Worm (Caenorhabditis elegans): ENCODE results near the gene K02F3.9.

DNA sequence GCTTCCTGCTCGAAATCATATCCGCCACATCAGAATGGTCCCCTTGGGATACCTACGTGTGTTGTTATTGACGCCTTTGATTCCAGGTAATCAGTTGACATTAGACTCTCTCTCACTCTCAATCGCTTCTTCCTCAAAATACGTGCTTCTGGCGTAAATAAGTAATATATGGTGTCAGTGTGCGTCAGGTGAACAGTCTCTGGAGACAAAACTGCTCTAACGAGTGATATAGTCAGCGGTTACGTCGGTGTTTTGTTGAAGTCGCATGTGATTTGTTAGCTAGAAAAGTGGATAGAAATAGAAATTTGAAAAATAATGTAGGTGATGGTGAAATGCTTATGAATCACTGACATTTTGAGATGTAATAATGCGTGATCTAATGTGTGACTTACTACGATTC is 39.1 kb downstream of the K02F3.9 start:
- no peak for TF ChIP-seq ceh-63 (GFP tag; optimal IDR thresholded peaks at IDR 0.05)
- TF ChIP-seq mab-9 (GFP tag; IDR thresholded peaks at IDR 0.05): no peak
- TF ChIP-seq mdl-1 (tag; optimal IDR thresholded peaks at IDR 0.05): no peak
- no peak for TF ChIP-seq pag-3 (tag; optimal IDR thresholded peaks at IDR 0.05; ENCODE audit: borderline replicate concordance, insufficient read depth)
- TF ChIP-seq fkh-10 (GFP tag; optimal IDR thresholded peaks at IDR 0.05): peak; percentile 9
- TF ChIP-seq nhr-84 (tag; optimal IDR thresholded peaks at IDR 0.05): no peak
- no peak for TF ChIP-seq zag-1 (tag; optimal IDR thresholded peaks at IDR 0.05)
